Worm (Caenorhabditis elegans) whole organism, L4 larva: ENCODE measurements around the gene str-176.

Experiments
- D1046.2 ChIP-seq: fragments of 200-800 bp; sonication (Bioruptor generic); IDR thresholded peaks from 2 replicates; pipeline ENCODE4 v1.3.6; 2022; ENCODE audit warnings: missing genetic modification characterization, missing compliant biosample characterization
- F10B5.3 ChIP-seq: sonication (generic microtip); optimal IDR thresholded peaks from 2 replicates; lab custom pipeline; 2016; ENCODE audit warnings: mild to moderate bottlenecking, missing genetic modification characterization, missing compliant biosample characterization
- F37D6.2 ChIP-seq: sonication (generic microtip); optimal IDR thresholded peaks from 2 replicates; lab custom pipeline; 2016; ENCODE audit warnings: mild to moderate bottlenecking, missing genetic modification characterization, missing compliant biosample characterization
- F49E8.2 ChIP-seq: sonication (generic microtip); optimal IDR thresholded peaks from 2 replicates; lab custom pipeline; 2016; ENCODE audit warnings: missing compliant biosample characterization, mild to moderate bottlenecking, missing genetic modification characterization, borderline replicate concordance
- Y105C5A.15 ChIP-seq: fragments of 200-800 bp; sonication (Bioruptor generic); IDR thresholded peaks from 2 replicates; pipeline ENCODE4 v1.3.6; 2022; ENCODE audit warnings: missing genetic modification characterization, missing compliant biosample characterization
- Y75B8A.6 ChIP-seq: fragments of 200-800 bp; sonication (Bioruptor generic); IDR thresholded peaks from 2 replicates; pipeline ENCODE4 v1.3.6; 2022; ENCODE audit warnings: missing genetic modification reagents, missing genetic modification characterization, missing compliant biosample characterization
- ZK546.5 ChIP-seq, 2 experiments: sonication (generic microtip); optimal IDR thresholded peaks; 2 replicates each; lab custom pipeline; 2017; ENCODE audit warnings: missing biosample characterization in 2 of 2, missing genetic modification characterization in 2 of 2
- aha-1 ChIP-seq: fragments of 150-350 bp; peaks from one replicate; lab custom pipeline; 2014; ENCODE audit warnings: missing biosample characterization, missing genetic modification characterization
- ama-1 ChIP-seq: fragments of 150-350 bp; optimal IDR thresholded peaks from 2 replicates; lab custom pipeline; 2014; ENCODE audit warnings: inconsistent platforms, mixed read lengths
- arid-1 ChIP-seq: fragments of 200-800 bp; sonication (Bioruptor generic); conservative IDR thresholded peaks from 2 replicates; pipeline ENCODE4 v1.3.6; 2022; ENCODE audit warnings: missing genetic modification reagents, missing genetic modification characterization, missing compliant biosample characterization
- ceh-28 ChIP-seq: fragments of 150-350 bp; optimal IDR thresholded peaks from 2 replicates; lab custom pipeline; 2014; ENCODE audit warnings: missing biosample characterization, missing genetic modification reagents, missing genetic modification characterization
- ceh-32 ChIP-seq: sonication (generic microtip); optimal IDR thresholded peaks from 2 replicates; lab custom pipeline; 2016; ENCODE audit warnings: mild to moderate bottlenecking, missing genetic modification characterization, missing compliant biosample characterization; ENCODE audit not compliant: poor library complexity
- ceh-44 ChIP-seq: fragments of 200-800 bp; sonication (Bioruptor generic); IDR thresholded peaks from 2 replicates; pipeline ENCODE4 v1.3.6; 2022; ENCODE audit warnings: missing genetic modification reagents, missing genetic modification characterization, missing compliant biosample characterization
- cey-2 ChIP-seq: sonication (generic microtip); optimal IDR thresholded peaks from 3 replicates; lab custom pipeline; 2017; ENCODE audit warnings: missing genetic modification characterization, mild to moderate bottlenecking, missing compliant biosample characterization, antibody characterized with exemption, borderline replicate concordance; ENCODE audit not compliant: insufficient read depth
- ctbp-1 ChIP-seq: fragments of 200-800 bp; sonication (Bioruptor generic); IDR thresholded peaks from 2 replicates; pipeline ENCODE4 v1.3.6; 2022; ENCODE audit warnings: missing genetic modification reagents, missing genetic modification characterization, missing compliant biosample characterization
- daf-16 ChIP-seq, 3 experiments: sonication (generic microtip); optimal IDR thresholded peaks; 2 replicates each; lab custom pipeline; 2016 to 2017; ENCODE audit warnings: missing genetic modification characterization in 3 of 3, missing genetic modification reagents in 3 of 3, mild to moderate bottlenecking in 2 of 3, missing compliant biosample characterization in 2 of 3, missing biosample characterization in 1 of 3, moderate library complexity in 1 of 3
- dpl-1 ChIP-seq: fragments of 150-350 bp; optimal IDR thresholded peaks from 2 replicates; lab custom pipeline; 2014; ENCODE audit warnings: missing biosample characterization, missing genetic modification reagents, missing genetic modification characterization
- dve-1 ChIP-seq: sonication (generic microtip); optimal IDR thresholded peaks from 2 replicates; lab custom pipeline; 2017; ENCODE audit warnings: antibody characterized with exemption, mild to moderate bottlenecking, missing genetic modification characterization, missing compliant biosample characterization; ENCODE audit not compliant: insufficient read depth
- egl-27 ChIP-seq: sonication (generic microtip); optimal IDR thresholded peaks from 3 replicates; lab custom pipeline; 2017; ENCODE audit warnings: missing biosample characterization, missing genetic modification reagents, missing genetic modification characterization
- egl-43 ChIP-seq: fragments of 200-800 bp; sonication (Bioruptor generic); IDR thresholded peaks from 2 replicates; pipeline ENCODE4 v1.3.6; 2022; ENCODE audit warnings: missing genetic modification reagents, missing genetic modification characterization, missing compliant biosample characterization
- fos-1 ChIP-seq: fragments of 150-350 bp; optimal IDR thresholded peaks from 2 replicates; lab custom pipeline; 2014; ENCODE audit warnings: missing biosample characterization, missing genetic modification characterization
- hif-1 ChIP-seq, 2 experiments: sonication (generic microtip); optimal IDR thresholded peaks; 2 replicates each; lab custom pipeline; 2016 to 2017; ENCODE audit warnings: missing compliant biosample characterization in 2 of 2, missing genetic modification characterization in 2 of 2, missing genetic modification reagents in 2 of 2, missing genotype in 2 of 2, mild to moderate bottlenecking in 1 of 2
- hlh-30 ChIP-seq: sonication (generic microtip); optimal IDR thresholded peaks from 2 replicates; lab custom pipeline; 2017; ENCODE audit warnings: antibody characterized with exemption, mild to moderate bottlenecking, missing genetic modification characterization, missing compliant biosample characterization; ENCODE audit not compliant: insufficient read depth
- hmg-1.1 ChIP-seq: fragments of 200-800 bp; sonication (Bioruptor generic); IDR thresholded peaks from 2 replicates; pipeline ENCODE4 v1.3.6; 2022; ENCODE audit warnings: missing genetic modification reagents, missing genetic modification characterization, missing compliant biosample characterization
- lim-7 ChIP-seq: fragments of 200-800 bp; sonication (Bioruptor generic); IDR thresholded peaks from 2 replicates; pipeline ENCODE4 v1.3.6; 2022; ENCODE audit warnings: missing genetic modification characterization, missing compliant biosample characterization
- lin-38 ChIP-seq: fragments of 200-800 bp; sonication (Bioruptor generic); IDR thresholded peaks from 2 replicates; pipeline ENCODE4 v1.3.6; 2022; ENCODE audit warnings: missing genetic modification reagents, missing genetic modification characterization, missing compliant biosample characterization
- lir-3 ChIP-seq: sonication (generic microtip); optimal IDR thresholded peaks from 2 replicates; lab custom pipeline; 2016; ENCODE audit warnings: mild to moderate bottlenecking, missing genetic modification characterization, missing compliant biosample characterization
- madf-5 ChIP-seq, 2 experiments: fragments of 200-800 bp; sonication (Bioruptor generic); IDR thresholded peaks; 2 replicates each; pipeline ENCODE4 v1.3.6; 2022; ENCODE audit warnings: missing compliant biosample characterization in 2 of 2, missing genetic modification characterization in 2 of 2
- madf-9 ChIP-seq: fragments of 200-800 bp; sonication (Bioruptor generic); conservative IDR thresholded peaks from 2 replicates; pipeline ENCODE4 v1.3.6; 2022; ENCODE audit warnings: missing genetic modification reagents, missing genetic modification characterization, missing compliant biosample characterization
- mep-1 ChIP-seq: fragments of 150-350 bp; sonication (generic microtip); optimal IDR thresholded peaks from 3 replicates; lab custom pipeline; 2014; ENCODE audit warnings: missing biosample characterization, missing genetic modification characterization
- nhr-11 ChIP-seq: fragments of 150-350 bp; optimal IDR thresholded peaks from 2 replicates; lab custom pipeline; 2014; ENCODE audit warnings: missing biosample characterization, missing genetic modification characterization
- nhr-111 ChIP-seq: fragments of 200-800 bp; sonication (Bioruptor generic); optimal IDR thresholded peaks from 2 replicates; lab custom pipeline; 2018; ENCODE audit warnings: mild to moderate bottlenecking, missing genetic modification characterization, missing compliant biosample characterization
- nhr-237 ChIP-seq: sonication (generic microtip); optimal IDR thresholded peaks from 2 replicates; lab custom pipeline; 2017; ENCODE audit warnings: missing biosample characterization, missing genetic modification characterization
- nhr-28 ChIP-seq: fragments of 150-350 bp; optimal IDR thresholded peaks from 2 replicates; lab custom pipeline; 2014; ENCODE audit warnings: missing biosample characterization, missing genetic modification characterization
- nhr-41 ChIP-seq: fragments of 200-800 bp; sonication (Bioruptor generic); IDR thresholded peaks from 2 replicates; pipeline ENCODE4 v1.3.6; 2022; ENCODE audit warnings: missing genetic modification reagents, missing genetic modification characterization, missing compliant biosample characterization
- nhr-42 ChIP-seq: fragments of 200-800 bp; sonication (Bioruptor generic); IDR thresholded peaks from 2 replicates; pipeline ENCODE4 v1.3.6; 2022; ENCODE audit warnings: missing genetic modification characterization, missing compliant biosample characterization
- nhr-77 ChIP-seq: fragments of 150-350 bp; optimal IDR thresholded peaks from 2 replicates; lab custom pipeline; 2014; ENCODE audit warnings: missing biosample characterization, missing genetic modification characterization
- rbr-2 ChIP-seq: sonication (generic microtip); optimal IDR thresholded peaks from 2 replicates; lab custom pipeline; 2016; ENCODE audit warnings: missing genotype, missing genetic modification characterization, missing compliant biosample characterization
- sdz-12 ChIP-seq: fragments of 200-800 bp; sonication (Bioruptor generic); optimal IDR thresholded peaks from 2 replicates; lab custom pipeline; 2018; ENCODE audit warnings: mild to moderate bottlenecking, missing genetic modification characterization, missing compliant biosample characterization
- set-16 ChIP-seq: fragments of 200-800 bp; sonication (Bioruptor generic); IDR thresholded peaks from 2 replicates; pipeline ENCODE4 v1.3.6; 2022; ENCODE audit warnings: missing genetic modification reagents, missing genetic modification characterization, missing compliant biosample characterization
- skn-1 ChIP-seq: fragments of 150-350 bp; optimal IDR thresholded peaks from 2 replicates; lab custom pipeline; 2014; ENCODE audit warnings: missing biosample characterization, missing genetic modification characterization
- snpc-4 ChIP-seq: fragments of 150-350 bp; optimal IDR thresholded peaks from 2 replicates; lab custom pipeline; 2014; ENCODE audit warnings: missing biosample characterization, missing genetic modification characterization
- spr-3 ChIP-seq: fragments of 200-800 bp; sonication (Bioruptor generic); optimal IDR thresholded peaks from 2 replicates; lab custom pipeline; 2018; ENCODE audit warnings: mild to moderate bottlenecking, missing genetic modification characterization, missing compliant biosample characterization
- unc-130 ChIP-seq: sonication (generic microtip); optimal IDR thresholded peaks from 2 replicates; lab custom pipeline; 2016; ENCODE audit warnings: missing genetic modification reagents, missing genetic modification characterization, missing compliant biosample characterization
- unc-62 ChIP-seq, 3 experiments: fragments of 150-350 bp in 1 of 3; sonication (generic microtip); optimal IDR thresholded peaks in 2 of 3; peaks in 1 of 3; 1 replicate in 1 of 3; 2 replicates in 2 of 3; lab custom pipeline; 2014 to 2017; ENCODE audit warnings: missing biosample characterization in 3 of 3, missing genetic modification characterization in 3 of 3, missing genetic modification reagents in 3 of 3, missing genotype in 1 of 3
- zfp-2 ChIP-seq: sonication (generic microtip); optimal IDR thresholded peaks from 2 replicates; lab custom pipeline; 2016; ENCODE audit warnings: mild to moderate bottlenecking, missing genetic modification characterization, missing compliant biosample characterization
- zip-11 ChIP-seq: fragments of 200-800 bp; sonication (Bioruptor generic); IDR thresholded peaks from 2 replicates; pipeline ENCODE4 v1.3.6; 2022; ENCODE audit warnings: missing genetic modification characterization, missing compliant biosample characterization
- zip-2 ChIP-seq: fragments of 150-350 bp; optimal IDR thresholded peaks from 2 replicates; lab custom pipeline; 2014; ENCODE audit warnings: missing biosample characterization, missing genetic modification characterization
- ztf-11 ChIP-seq: fragments of 150-350 bp; optimal IDR thresholded peaks from 2 replicates; lab custom pipeline; 2014; ENCODE audit warnings: missing biosample characterization, missing genetic modification characterization
- ztf-7 ChIP-seq: fragments of 150-350 bp; optimal IDR thresholded peaks from 2 replicates; lab custom pipeline; 2014; ENCODE audit warnings: missing biosample characterization, missing genetic modification characterization

Gene str-176

DNA sequence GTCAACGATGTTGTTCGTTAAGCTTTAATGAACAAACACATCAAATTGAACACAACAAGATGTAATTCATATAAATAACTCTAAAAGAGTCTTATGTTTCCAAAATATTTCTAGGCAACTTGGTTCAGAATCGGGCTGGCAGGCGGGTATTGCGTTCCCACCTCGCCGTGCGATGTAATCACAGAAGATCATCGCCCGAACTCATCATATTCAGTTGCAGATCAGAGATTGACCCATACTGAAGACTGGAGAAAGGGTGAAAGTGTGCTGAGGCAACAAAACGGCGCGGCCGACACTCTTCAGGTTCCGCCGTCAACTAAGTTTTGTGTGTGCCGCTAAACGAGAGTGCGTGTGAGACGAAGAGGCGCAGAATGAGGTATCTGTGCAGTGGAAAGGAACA is 35.1 kb downstream of the str-176 start (continued):
- no peak for TF ChIP-seq nhr-41
- TF ChIP-seq egl-27 (tag; lab: Kevin White, UChicago): no peak
- TF ChIP-seq ztf-7 (tag; lab: Kevin White, UChicago): peak; percentile 65
- TF ChIP-seq ceh-44 (GFP tag; lab: Robert Waterston, UW): peak; percentile 100
- TF ChIP-seq ztf-11 (tag; lab: Kevin White, UChicago): no peak
- peak; percentile 47 for TF ChIP-seq nhr-77 (tag; lab: Kevin White, UChicago)
- peak; percentile 88 for TF ChIP-seq nhr-28
- peak; percentile 55 for TF ChIP-seq dpl-1
- no peak for TF ChIP-seq lir-3 (tag; lab: Kevin White, UChicago)
- TF ChIP-seq hmg-1.1 (GFP tag; lab: Robert Waterston, UW): peak; percentile 89
- no peak for TF ChIP-seq zip-11 (GFP tag; lab: Robert Waterston, UW)
- peak; percentile 94 for TF ChIP-seq snpc-4 (tag; lab: Kevin White, UChicago)
- peak; percentile 90 for TF ChIP-seq unc-130
- TF ChIP-seq madf-9 (GFP tag; lab: Robert Waterston, UW): no peak; the same call in 1 of the 2 replicates
- no peak for TF ChIP-seq ceh-28
- TF ChIP-seq ZK546.5 (tag; optimal IDR thresholded peaks at IDR 0.05; lab: Kevin White, UChicago): no peak
- TF ChIP-seq ceh-32 (tag; lab: Kevin White, UChicago): peak; percentile 44
- no peak for TF ChIP-seq ctbp-1 (GFP tag; lab: Robert Waterston, UW)
- TF ChIP-seq zip-2: peak; percentile 22
- 0 out of 4 replicates have a peak, but pooled peaks of 1 of the 2 experiments have one; percentile 31 for TF ChIP-seq madf-5 (GFP tag; IDR thresholded peaks at IDR 0.05; lab: Robert Waterston, UW)
- TF ChIP-seq unc-62 (GFP tag; optimal IDR thresholded peaks at IDR 0.05 in 1 of 2; lab: Kevin White, UChicago): peak in 1 of 2 experiments; percentile 79
- no peak for TF ChIP-seq unc-62 (tag; optimal IDR thresholded peaks at IDR 0.05; lab: Kevin White, UChicago)
- TF ChIP-seq aha-1: peak; percentile 73
- no peak for TF ChIP-seq nhr-111
- peak; percentile 86 for TF ChIP-seq F10B5.3 (tag; lab: Kevin White, UChicago)
- TF ChIP-seq Y75B8A.6 (GFP tag; lab: Robert Waterston, UW): peak; percentile 62; the same call in 1 of the 2 replicates
- TF ChIP-seq nhr-42: no peak; the same call in none of the 2 replicates
- TF ChIP-seq nhr-237 (tag; lab: Kevin White, UChicago): no peak
- TF ChIP-seq set-16 (GFP tag; lab: Robert Waterston, UW): no peak
- peak; percentile 73 for TF ChIP-seq spr-3
- TF ChIP-seq skn-1: no peak
- TF ChIP-seq lim-7: peak; percentile 68
- TF ChIP-seq sdz-12 (GFP tag; lab: Kevin White, UChicago): no peak
- TF ChIP-seq daf-16 (GFP tag; optimal IDR thresholded peaks at IDR 0.05; lab: Kevin White, UChicago): peak; percentile 43 to 84
- TF ChIP-seq daf-16 (tag; optimal IDR thresholded peaks at IDR 0.05; lab: Kevin White, UChicago): peak; percentile 89
- TF ChIP-seq arid-1: peak; percentile 88
- peak; percentile 85 for TF ChIP-seq rbr-2 (tag; lab: Kevin White, UChicago)
- peak; percentile 79 for TF ChIP-seq dve-1 (tag; lab: Kevin White, UChicago)
- no peak; the same call in 1 of the 2 replicates for TF ChIP-seq egl-43 (GFP tag; lab: Robert Waterston, UW)
- TF ChIP-seq ama-1 (lab: Kevin White, UChicago): peak; percentile 98
- peak; percentile 60 for TF ChIP-seq F37D6.2 (tag; lab: Kevin White, UChicago)
- no peak for TF ChIP-seq mep-1 (tag; lab: Kevin White, UChicago)
- TF ChIP-seq F49E8.2: peak; percentile 96
- TF ChIP-seq D1046.2: no peak
- peak; percentile 26 to 60 for TF ChIP-seq hif-1 (tag; optimal IDR thresholded peaks at IDR 0.05; lab: Kevin White, UChicago)
- peak; percentile 81 for TF ChIP-seq lin-38 (GFP tag; lab: Robert Waterston, UW)
- no peak for TF ChIP-seq cey-2 (tag; lab: Kevin White, UChicago)
- TF ChIP-seq Y105C5A.15 (GFP tag; lab: Robert Waterston, UW): 0 out of 2 replicates have a peak, but pooled peaks have one; percentile 52
- TF ChIP-seq fos-1 (tag; lab: Kevin White, UChicago): no peak
- peak; percentile 69 for TF ChIP-seq nhr-11
- TF ChIP-seq hlh-30: peak; percentile 72
- TF ChIP-seq zfp-2 (tag; lab: Kevin White, UChicago): peak; percentile 41
